ENCODE assay signal across 1 fruit fly cellular context in the genomic region with DNA sequence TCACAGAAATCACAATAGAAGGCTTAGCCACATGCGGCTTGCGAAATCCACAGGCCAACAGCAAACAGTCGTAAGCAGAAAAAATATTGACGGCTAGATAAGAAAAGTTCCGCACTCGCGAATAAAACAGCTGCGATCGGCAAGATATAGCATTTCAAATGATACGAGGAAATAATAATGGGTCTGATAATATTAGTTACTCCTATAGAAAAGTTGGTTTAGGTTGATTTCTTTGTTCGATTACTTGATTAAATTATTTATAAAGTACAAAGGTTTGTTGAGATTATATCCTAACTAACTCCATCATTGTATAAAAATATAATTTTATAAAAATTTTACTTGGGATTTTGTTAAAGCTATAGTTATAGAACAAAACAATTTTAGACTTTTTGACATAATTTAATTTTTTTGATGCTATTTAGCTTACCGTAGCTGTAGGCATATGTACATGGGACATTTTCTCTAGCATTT.
TF ChIP-seq lines count a peak whose summit lies in the region.

No protein-coding gene starts in this region.

TF ChIP-seq in whole organism, embryonic, 481 proteins besides CTCF, POLR2A, EP300 and RAD21 (continued from another document):
- TF ChIP-seq CG12744 (GFP tag; optimal IDR thresholded peaks at IDR 0.05; lab: Kevin White, UChicago), result no peak
- no peak for TF ChIP-seq sens-2 (GFP tag; IDR thresholded peaks at IDR 0.05; lab: Robert Waterston, UW)
- TF ChIP-seq Usf (GFP tag; optimal IDR thresholded peaks at IDR 0.05; lab: Kevin White, UChicago), result no peak
- TF ChIP-seq CG15601 (tag; optimal IDR thresholded peaks at IDR 0.05; lab: Kevin White, UChicago), result peak; percentile 6
- TF ChIP-seq CG30020 (tag; optimal IDR thresholded peaks at IDR 0.05; lab: Kevin White, UChicago), result no peak
- no peak for TF ChIP-seq Aef1 (GFP tag; IDR thresholded peaks at IDR 0.05; lab: Robert Waterston, UW)
- no peak for TF ChIP-seq chif (GFP tag; optimal IDR thresholded peaks at IDR 0.05; lab: Kevin White, UChicago)
- TF ChIP-seq nau (GFP tag; optimal IDR thresholded peaks at IDR 0.05; lab: Kevin White, UChicago), result no peak
- TF ChIP-seq Sox100B (GFP tag; optimal IDR thresholded peaks at IDR 0.05; lab: Kevin White, UChicago), result peak; percentile 46
- 0 out of 3 replicates have a peak, but pooled peaks have one; percentile 27 for TF ChIP-seq CG11695 (GFP tag; IDR thresholded peaks at IDR 0.05; lab: Robert Waterston, UW)
- no peak for TF ChIP-seq corto (GFP tag; optimal IDR thresholded peaks at IDR 0.05; lab: Kevin White, UChicago)
- no peak for TF ChIP-seq Gsc (GFP tag; IDR thresholded peaks at IDR 0.05; lab: Robert Waterston, UW)
- peak; percentile 24 for TF ChIP-seq CG2120 (GFP tag; optimal IDR thresholded peaks at IDR 0.05; lab: Kevin White, UChicago)
- no peak for TF ChIP-seq CG8290 (GFP tag; optimal IDR thresholded peaks at IDR 0.05; lab: Kevin White, UChicago)
- TF ChIP-seq CG8290 (tag; optimal IDR thresholded peaks at IDR 0.05; lab: Kevin White, UChicago), result no peak
- TF ChIP-seq dati (GFP tag; IDR thresholded peaks at IDR 0.05; lab: Robert Waterston, UW), result no peak
- no peak for TF ChIP-seq CG10321 (GFP tag; IDR thresholded peaks at IDR 0.05; lab: Robert Waterston, UW)
- TF ChIP-seq CG1832 (GFP tag; optimal IDR thresholded peaks at IDR 0.05; lab: Kevin White, UChicago), result no peak
- peak; percentile 6 for TF ChIP-seq CG9727 (GFP tag; optimal IDR thresholded peaks at IDR 0.05; lab: Kevin White, UChicago)
- no peak for TF ChIP-seq CG11456 (GFP tag; IDR thresholded peaks at IDR 0.05; lab: Robert Waterston, UW)
- no peak for TF ChIP-seq CG31365 (tag; optimal IDR thresholded peaks at IDR 0.05; lab: Kevin White, UChicago)
- no peak for TF ChIP-seq CG7357 (GFP tag; IDR thresholded peaks at IDR 0.05; lab: Robert Waterston, UW)
- TF ChIP-seq Hr51 (GFP tag; optimal IDR thresholded peaks at IDR 0.05; lab: Kevin White, UChicago), result peak in 1 of 2 experiments; percentile 51
- no peak for TF ChIP-seq CG10543 (GFP tag; optimal IDR thresholded peaks at IDR 0.05; lab: Kevin White, UChicago)
- TF ChIP-seq wdn (GFP tag; IDR thresholded peaks at IDR 0.05; lab: Robert Waterston, UW), result no peak
- no peak for TF ChIP-seq cato (GFP tag; optimal IDR thresholded peaks at IDR 0.05; lab: Kevin White, UChicago; ENCODE audit: borderline replicate concordance)
- no peak for TF ChIP-seq Tbp (GFP tag; optimal IDR thresholded peaks at IDR 0.05; lab: Kevin White, UChicago)
- TF ChIP-seq E2f1 (GFP tag; IDR thresholded peaks at IDR 0.05; lab: Robert Waterston, UW), result no peak
- TF ChIP-seq CG17359 (tag; optimal IDR thresholded peaks at IDR 0.05; lab: Kevin White, UChicago), result peak; percentile 9
- no peak for TF ChIP-seq CG12299 (tag; optimal IDR thresholded peaks at IDR 0.05; lab: Kevin White, UChicago)
